Fruit fly (Drosophila melanogaster) Kc167 (cell line): ENCODE data around the gene CG11703.

Experiments used
- Myc ChIP-seq: fragments of >200 bp; optimal IDR thresholded peaks from 2 replicates; lab custom pipeline; 2017; ENCODE audit warnings: missing external identifiers
- Sin3A ChIP-seq: fragments of >200 bp; optimal IDR thresholded peaks from 2 replicates; lab custom pipeline; 2018; ENCODE audit warnings: missing external identifiers
- h ChIP-seq: fragments of >200 bp; optimal IDR thresholded peaks from 3 replicates; lab custom pipeline; 2018; ENCODE audit warnings: missing external identifiers
- insv ChIP-seq: fragments of >200 bp; optimal IDR thresholded peaks from 3 replicates; lab custom pipeline; 2018; ENCODE audit warnings: missing external identifiers
- psq ChIP-seq: fragments of >200 bp; optimal IDR thresholded peaks from 2 replicates; lab custom pipeline; 2017; ENCODE audit warnings: missing external identifiers
- ttk ChIP-seq: sonication (Bioruptor generic); optimal IDR thresholded peaks from 2 replicates; lab custom pipeline; 2017; ENCODE audit warnings: missing external identifiers

The CG11703 gene

dm6 chr3R:19238934-19239333 is 11.0 kb upstream of the CG11703 start:
- no peak for TF ChIP-seq Myc (lab: Kevin White, UChicago)
- no peak for TF ChIP-seq psq (lab: Kevin White, UChicago)
- no peak for TF ChIP-seq Sin3A (lab: Kevin White, UChicago)
- no peak for TF ChIP-seq insv (lab: Kevin White, UChicago)
- TF ChIP-seq ttk (lab: Kevin White, UChicago): no peak
- no peak for TF ChIP-seq h

dm6 chr3R:19229245-19229644 is 1.3 kb upstream of the CG11703 start, which contains the start of the genes CG5250 and Polr2M:
Gene CG5250 (minus strand): TSS chr3R:19229276.
Gene Polr2M (plus strand): TSS chr3R:19229463.
- TF ChIP-seq ttk (lab: Kevin White, UChicago) (no peak), h (no peak), Sin3A (lab: Kevin White, UChicago) (no peak), psq (lab: Kevin White, UChicago) (no peak), insv (lab: Kevin White, UChicago) (no peak), Myc (lab: Kevin White, UChicago) (no peak)

dm6 chr3R:19226137-19226873 is 1.7 kb downstream of the CG11703 start, which contains the start of gene vib:
Gene vib (minus strand): TSS chr3R:19226651.
- TF ChIP-seq Sin3A (lab: Kevin White, UChicago) (no peak), h (no peak), ttk (lab: Kevin White, UChicago) (no peak), insv (lab: Kevin White, UChicago) (no peak), psq (lab: Kevin White, UChicago) (no peak), Myc (lab: Kevin White, UChicago) (no peak)

- TF ChIP-seq Sin3A (lab: Kevin White, UChicago) (no peak), Myc (lab: Kevin White, UChicago) (no peak), h (no peak), insv (lab: Kevin White, UChicago) (no peak), psq (lab: Kevin White, UChicago) (no peak), ttk (lab: Kevin White, UChicago) (no peak)
Measured at dm6 chr3R:19225446-19225955, 2.5 kb downstream of the CG11703 start.

- TF ChIP-seq psq (lab: Kevin White, UChicago): no peak
- TF ChIP-seq insv (lab: Kevin White, UChicago): no peak
- no peak for TF ChIP-seq h
- TF ChIP-seq ttk (lab: Kevin White, UChicago): no peak
- no peak for TF ChIP-seq Myc (lab: Kevin White, UChicago)
- no peak for TF ChIP-seq Sin3A (lab: Kevin White, UChicago)
Measured at dm6 chr3R:19223369-19223768, 4.6 kb downstream of the CG11703 start.

- TF ChIP-seq Sin3A (lab: Kevin White, UChicago): no peak
- TF ChIP-seq Myc (lab: Kevin White, UChicago): no peak
- no peak for TF ChIP-seq h
- no peak for TF ChIP-seq ttk (lab: Kevin White, UChicago)
- TF ChIP-seq insv (lab: Kevin White, UChicago): no peak
- TF ChIP-seq psq (lab: Kevin White, UChicago): no peak
Measured at dm6 chr3R:19221350-19221749, 6.6 kb downstream of the CG11703 start.

- TF ChIP-seq insv (lab: Kevin White, UChicago) (no peak), Sin3A (lab: Kevin White, UChicago) (no peak), h (no peak), ttk (lab: Kevin White, UChicago) (no peak), Myc (lab: Kevin White, UChicago) (no peak), psq (lab: Kevin White, UChicago) (no peak)
Measured at dm6 chr3R:19212545-19213176, 15.3 kb downstream of the CG11703 start.

dm6 chr3R:19211778-19212177 is 16.2 kb downstream of the CG11703 start, which contains the start of gene cry:
Gene cry (plus strand): TSS chr3R:19212154.
- TF ChIP-seq Sin3A (lab: Kevin White, UChicago) (no peak), Myc (lab: Kevin White, UChicago) (no peak), psq (lab: Kevin White, UChicago) (no peak), h (no peak), insv (lab: Kevin White, UChicago) (no peak), ttk (lab: Kevin White, UChicago) (no peak)

- no peak for TF ChIP-seq h
- no peak for TF ChIP-seq Myc (lab: Kevin White, UChicago)
- TF ChIP-seq Sin3A (lab: Kevin White, UChicago): no peak
- TF ChIP-seq ttk (lab: Kevin White, UChicago): no peak
- TF ChIP-seq psq (lab: Kevin White, UChicago): no peak
- TF ChIP-seq insv (lab: Kevin White, UChicago): no peak
Measured at dm6 chr3R:19190020-19190419, 38.0 kb downstream of the CG11703 start.

dm6 chr3R:19187717-19188149 is 40.2 kb downstream of the CG11703 start:
- TF ChIP-seq Sin3A (lab: Kevin White, UChicago): no peak
- no peak for TF ChIP-seq ttk (lab: Kevin White, UChicago)
- TF ChIP-seq h: no peak
- TF ChIP-seq Myc (lab: Kevin White, UChicago): no peak
- TF ChIP-seq insv (lab: Kevin White, UChicago): no peak
- no peak for TF ChIP-seq psq (lab: Kevin White, UChicago)

- TF ChIP-seq Myc (lab: Kevin White, UChicago) (no peak), psq (lab: Kevin White, UChicago) (no peak), insv (lab: Kevin White, UChicago) (no peak), h (no peak), ttk (lab: Kevin White, UChicago) (no peak), Sin3A (lab: Kevin White, UChicago) (no peak)
Measured at dm6 chr3R:19182848-19183247, 45.1 kb downstream of the CG11703 start.
